Fruit fly (Drosophila melanogaster) Kc167 (cell line): ENCODE data around the gene CG13116.

Source experiments
- Myc ChIP-seq: fragments of >200 bp; optimal IDR thresholded peaks from 2 replicates; lab custom pipeline; 2017; ENCODE audit warnings: missing external identifiers
- Sin3A ChIP-seq: fragments of >200 bp; optimal IDR thresholded peaks from 2 replicates; lab custom pipeline; 2018; ENCODE audit warnings: missing external identifiers
- h ChIP-seq: fragments of >200 bp; optimal IDR thresholded peaks from 3 replicates; lab custom pipeline; 2018; ENCODE audit warnings: missing external identifiers
- insv ChIP-seq: fragments of >200 bp; optimal IDR thresholded peaks from 3 replicates; lab custom pipeline; 2018; ENCODE audit warnings: missing external identifiers
- psq ChIP-seq: fragments of >200 bp; optimal IDR thresholded peaks from 2 replicates; lab custom pipeline; 2017; ENCODE audit warnings: missing external identifiers
- ttk ChIP-seq: sonication (Bioruptor generic); optimal IDR thresholded peaks from 2 replicates; lab custom pipeline; 2017; ENCODE audit warnings: missing external identifiers

Gene CG13116

dm6 chr2L:9729618-9730284 lies at the start of gene CG13116:
Gene CG13116 (plus strand): TSS chr2L:9729940.
- TF ChIP-seq psq (lab: Kevin White, UChicago) (no peak), Sin3A (lab: Kevin White, UChicago) (no peak), insv (no peak), h (lab: Kevin White, UChicago) (no peak), Myc (lab: Kevin White, UChicago) (no peak), ttk (no peak)

- TF ChIP-seq insv (no peak), Sin3A (lab: Kevin White, UChicago) (no peak), Myc (lab: Kevin White, UChicago) (no peak), psq (lab: Kevin White, UChicago) (no peak), ttk (no peak), h (lab: Kevin White, UChicago) (no peak)
Observed at dm6 chr2L:9684108-9684507, 45.6 kb upstream of the CG13116 start.

dm6 chr2L:9685184-9685583 lies 44.6 kb upstream of the CG13116 start:
- TF ChIP-seq psq (lab: Kevin White, UChicago) (no peak), insv (no peak), h (lab: Kevin White, UChicago) (no peak), ttk (no peak), Sin3A (lab: Kevin White, UChicago) (no peak), Myc (lab: Kevin White, UChicago) (no peak)

DNA sequence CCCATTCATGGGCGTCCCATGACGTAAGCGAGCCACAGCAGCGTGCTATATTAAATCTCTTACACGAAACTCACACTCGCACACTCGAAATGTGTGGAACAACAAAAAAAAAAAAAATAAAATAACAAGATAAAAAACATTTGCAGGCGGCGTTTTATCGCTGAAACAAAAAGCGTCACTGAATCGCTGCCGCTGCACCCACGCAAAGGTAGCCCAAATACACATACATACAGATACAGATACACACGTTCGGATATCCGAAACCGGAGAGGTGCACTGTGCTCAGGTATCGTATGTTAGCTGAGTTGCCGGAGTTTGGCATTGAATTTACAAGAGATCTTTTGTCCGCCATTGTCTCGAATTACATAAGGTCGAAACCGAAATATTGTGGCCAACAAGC lies 43.7 kb upstream of the CG13116 start:
- TF ChIP-seq psq (lab: Kevin White, UChicago) (no peak), ttk (no peak), Sin3A (lab: Kevin White, UChicago) (no peak), insv (no peak), h (lab: Kevin White, UChicago) (no peak), Myc (lab: Kevin White, UChicago) (no peak)

DNA sequence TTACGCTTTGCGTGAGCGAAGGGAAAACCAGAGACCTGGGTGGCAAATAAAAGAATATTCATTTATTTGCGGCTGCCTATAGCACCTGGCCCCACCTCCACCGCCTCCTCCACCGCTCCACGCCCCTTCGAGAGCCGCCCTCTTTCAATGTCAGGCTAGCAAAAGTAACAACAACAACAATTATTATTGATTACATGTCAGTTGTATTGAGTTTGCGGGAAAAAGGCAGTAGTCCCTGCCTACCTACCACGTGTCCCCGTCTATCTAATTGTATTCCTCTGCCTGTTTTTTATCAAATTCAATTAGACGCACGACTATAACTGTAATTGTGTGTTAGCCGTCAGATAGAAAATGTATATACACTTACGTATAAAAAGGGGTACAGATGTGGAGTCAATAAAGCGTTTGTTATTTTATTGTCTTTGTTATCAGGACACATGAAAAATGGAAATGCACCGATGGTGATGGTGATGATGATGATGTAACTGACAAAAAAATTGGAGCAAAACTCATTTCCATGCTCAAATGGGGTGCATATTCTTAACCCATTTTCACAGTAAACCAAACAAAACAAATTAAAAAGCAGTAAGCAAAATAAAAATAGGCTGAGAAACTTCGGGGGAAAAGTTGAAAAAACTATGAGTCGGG lies 39.1 kb upstream of the CG13116 start:
- TF ChIP-seq Myc (lab: Kevin White, UChicago): no peak
- TF ChIP-seq h (lab: Kevin White, UChicago): no peak
- TF ChIP-seq insv: no peak
- no peak for TF ChIP-seq psq (lab: Kevin White, UChicago)
- TF ChIP-seq Sin3A (lab: Kevin White, UChicago): no peak
- no peak for TF ChIP-seq ttk

dm6 chr2L:9691230-9691629 lies 38.5 kb upstream of the CG13116 start:
- TF ChIP-seq Myc (lab: Kevin White, UChicago): no peak
- TF ChIP-seq insv: no peak
- no peak for TF ChIP-seq Sin3A (lab: Kevin White, UChicago)
- no peak for TF ChIP-seq ttk
- no peak for TF ChIP-seq h (lab: Kevin White, UChicago)
- no peak for TF ChIP-seq psq (lab: Kevin White, UChicago)

- TF ChIP-seq ttk (no peak), Myc (lab: Kevin White, UChicago) (no peak), insv (no peak), psq (lab: Kevin White, UChicago) (no peak), Sin3A (lab: Kevin White, UChicago) (no peak), h (lab: Kevin White, UChicago) (no peak)
Observed at dm6 chr2L:9692364-9693348, 37.1 kb upstream of the CG13116 start.

- TF ChIP-seq Sin3A (lab: Kevin White, UChicago) (no peak), psq (lab: Kevin White, UChicago) (no peak), ttk (no peak)
Observed at dm6 chr2L:9693924-9694610, 35.7 kb upstream of the CG13116 start.

- TF ChIP-seq Sin3A (lab: Kevin White, UChicago): no peak
- TF ChIP-seq insv: no peak
- TF ChIP-seq ttk: no peak
- no peak for TF ChIP-seq h (lab: Kevin White, UChicago)
- TF ChIP-seq psq (lab: Kevin White, UChicago): no peak
- no peak for TF ChIP-seq Myc (lab: Kevin White, UChicago)
Observed at dm6 chr2L:9695723-9696122, 34.0 kb upstream of the CG13116 start.

dm6 chr2L:9697561-9697960 lies 32.2 kb upstream of the CG13116 start:
- TF ChIP-seq Sin3A (lab: Kevin White, UChicago) (no peak), psq (lab: Kevin White, UChicago) (no peak), ttk (no peak), Myc (lab: Kevin White, UChicago) (no peak), insv (no peak), h (lab: Kevin White, UChicago) (no peak)
